Worm (Caenorhabditis elegans): ENCODE results near the gene C18A3.11.
A peak's percentile ranks its signal among the peaks of the same experiment; 100 is the strongest.

Gene C18A3.11

ce11 chrII:5710835-5711234 is 20.0 kb upstream of the C18A3.11 start:
- TF ChIP-seq efl-1 (optimal IDR thresholded peaks at IDR 0.05) (no peak), efl-1 (GFP tag; optimal IDR thresholded peaks at IDR 0.05 in 1 of 2) (peak in 1 of 2 experiments; percentile 81), nhr-77 (tag; optimal IDR thresholded peaks at IDR 0.05) (no peak), ets-5 (GFP tag; IDR thresholded peaks at IDR 0.05) (no peak)

- TF ChIP-seq nhr-85 (tag) (no peak), snu-23 (GFP tag; optimal IDR thresholded peaks at IDR 0.05) (peak; percentile 3)
Observed at ce11 chrII:5712126-5712525, 18.7 kb upstream of the C18A3.11 start.

ce11 chrII:5714807-5715206 is 16.0 kb upstream of the C18A3.11 start, which contains the start of the genes tiar-1 and lelo-4:
tiar-1 (minus strand) TSS chrII:5714823.
lelo-4 (plus strand) TSS chrII:5714924.
- TF ChIP-seq ets-5 (GFP tag; IDR thresholded peaks at IDR 0.05) = no peak
- no peak for TF ChIP-seq sup-37 (GFP tag; optimal IDR thresholded peaks at IDR 0.05)
- TF ChIP-seq unc-62 (GFP tag; optimal IDR thresholded peaks at IDR 0.05) = no peak
- peak; percentile 66 for TF ChIP-seq C16A3.4 (tag; optimal IDR thresholded peaks at IDR 0.05)
- TF ChIP-seq C04F5.9 (tag; optimal IDR thresholded peaks at IDR 0.05) = no peak
- no peak for TF ChIP-seq zip-4 (GFP tag; optimal IDR thresholded peaks at IDR 0.05)
- TF ChIP-seq nhr-237 (tag; optimal IDR thresholded peaks at IDR 0.05) = no peak
- TF ChIP-seq rnt-1 (tag; optimal IDR thresholded peaks at IDR 0.05) = peak; percentile 74
- no peak for TF ChIP-seq aha-1 (tag; optimal IDR thresholded peaks at IDR 0.05)
- TF ChIP-seq nhr-84 (tag; optimal IDR thresholded peaks at IDR 0.05) = no peak
- no peak for TF ChIP-seq nhr-28 (tag; optimal IDR thresholded peaks at IDR 0.05)
- TF ChIP-seq nhr-12 (tag; optimal IDR thresholded peaks at IDR 0.05) = no peak
- no peak for TF ChIP-seq egl-27 (tag; optimal IDR thresholded peaks at IDR 0.05)
- TF ChIP-seq lin-13 (GFP tag; optimal IDR thresholded peaks at IDR 0.05) = peak; percentile 50
- TF ChIP-seq blmp-1 (tag; optimal IDR thresholded peaks at IDR 0.05) = peak; percentile 62
- no peak for TF ChIP-seq nhr-11 (tag; optimal IDR thresholded peaks at IDR 0.05)
- peak; percentile 73 to 91 for TF ChIP-seq lsy-2 (tag; optimal IDR thresholded peaks at IDR 0.05)
- TF ChIP-seq lin-14 (GFP tag; optimal IDR thresholded peaks at IDR 0.05) = peak; percentile 76
- TF ChIP-seq ztf-4 (tag; optimal IDR thresholded peaks at IDR 0.05) = no peak
- TF ChIP-seq nhr-19 (GFP tag; conservative IDR thresholded peaks at IDR 0.05) = peak; percentile 50
- TF ChIP-seq fkh-8 (tag; optimal IDR thresholded peaks at IDR 0.05) = peak; percentile 44
- TF ChIP-seq nhr-85 (tag) = peak; percentile 72
- no peak for TF ChIP-seq ceh-63 (GFP tag; optimal IDR thresholded peaks at IDR 0.05)
- no peak for TF ChIP-seq hlh-17 (GFP tag; optimal IDR thresholded peaks at IDR 0.05; ENCODE audit: borderline replicate concordance)
- no peak for TF ChIP-seq pqm-1 (tag; optimal IDR thresholded peaks at IDR 0.05)
- no peak for TF ChIP-seq ces-1 (GFP tag; optimal IDR thresholded peaks at IDR 0.05)
- TF ChIP-seq ama-1 (optimal IDR thresholded peaks at IDR 0.05) = no peak
- no peak for TF ChIP-seq fkh-4 (tag; optimal IDR thresholded peaks at IDR 0.05; ENCODE audit: borderline replicate concordance)
- TF ChIP-seq tbx-2 (tag; optimal IDR thresholded peaks at IDR 0.05) = peak; percentile 57
- TF ChIP-seq nhr-20 (tag; optimal IDR thresholded peaks at IDR 0.05) = peak; percentile 68
- TF ChIP-seq ceh-88 (GFP tag; IDR thresholded peaks at IDR 0.05) = no peak
- TF ChIP-seq F16B12.6 (tag; optimal IDR thresholded peaks at IDR 0.05) = peak; percentile 57
- TF ChIP-seq ceh-90 (tag; optimal IDR thresholded peaks at IDR 0.05) = no peak
- no peak for TF ChIP-seq sox-4 (tag; optimal IDR thresholded peaks at IDR 0.05)
- TF ChIP-seq grh-1 (GFP tag; IDR thresholded peaks at IDR 0.05) = no peak
- TF ChIP-seq efl-1 (optimal IDR thresholded peaks at IDR 0.05) = peak; percentile 24 to 91
- peak; percentile 90 to 98 for TF ChIP-seq efl-1 (GFP tag; optimal IDR thresholded peaks at IDR 0.05 in 1 of 2)
- no peak for TF ChIP-seq mef-2 (tag; optimal IDR thresholded peaks at IDR 0.05)
- no peak for TF ChIP-seq hpl-2 (GFP tag; optimal IDR thresholded peaks at IDR 0.05)
- peak; percentile 42 for TF ChIP-seq nhr-47 (tag; optimal IDR thresholded peaks at IDR 0.05)
- TF ChIP-seq pax-3 (tag; optimal IDR thresholded peaks at IDR 0.05) = no peak
- no peak for TF ChIP-seq aly-2 (tag; optimal IDR thresholded peaks at IDR 0.05)
- no peak for TF ChIP-seq jun-1 (tag; optimal IDR thresholded peaks at IDR 0.05)
- TF ChIP-seq nhr-77 (tag; optimal IDR thresholded peaks at IDR 0.05) = peak; percentile 29
- no peak for TF ChIP-seq mab-9 (GFP tag; IDR thresholded peaks at IDR 0.05)
- no peak for TF ChIP-seq unc-30 (tag; optimal IDR thresholded peaks at IDR 0.05)
- TF ChIP-seq ztf-11 (tag; optimal IDR thresholded peaks at IDR 0.05) = no peak
- no peak for TF ChIP-seq sptf-1 (tag; optimal IDR thresholded peaks at IDR 0.05)
- no peak for TF ChIP-seq efl-3 (GFP tag; optimal IDR thresholded peaks at IDR 0.05)
- TF ChIP-seq skn-1 (tag; optimal IDR thresholded peaks at IDR 0.05) = peak; percentile 58
